Worm (Caenorhabditis elegans): ENCODE data around the gene gly-1.
A peak's percentile ranks its signal among the peaks of the same experiment; 100 is the strongest.
"Not testable (repeated sequence)": the region's sequence is repeated elsewhere in the genome, so short reads cannot be mapped to it uniquely, and the experiment has no call there.

Gene gly-1

ce11 chrII:10925804-10926570, 24.0 kb upstream of the gly-1 start, which contains the start of gene metr-1 (continued):
- TF ChIP-seq lir-3 (tag; optimal IDR thresholded peaks at IDR 0.05; ENCODE audit: poor library complexity): peak; percentile 17
- TF ChIP-seq nhr-20 (tag; optimal IDR thresholded peaks at IDR 0.05): peak; percentile 31
- no peak for TF ChIP-seq egl-27 (tag; optimal IDR thresholded peaks at IDR 0.05)
- TF ChIP-seq fkh-8 (tag; optimal IDR thresholded peaks at IDR 0.05): peak; percentile 9
- TF ChIP-seq ztf-11 (tag; optimal IDR thresholded peaks at IDR 0.05): peak in 1 of 2 experiments; percentile 61
- peak; percentile 37 for TF ChIP-seq rnt-1 (tag; optimal IDR thresholded peaks at IDR 0.05)
- no peak for TF ChIP-seq alr-1 (tag; optimal IDR thresholded peaks at IDR 0.05; ENCODE audit: borderline replicate concordance)
- TF ChIP-seq vab-15 (tag; optimal IDR thresholded peaks at IDR 0.05): no peak
- no peak for TF ChIP-seq sup-37 (GFP tag; optimal IDR thresholded peaks at IDR 0.05)
- TF ChIP-seq unc-130 (tag; optimal IDR thresholded peaks at IDR 0.05): no peak
- no peak for TF ChIP-seq sox-4 (tag; optimal IDR thresholded peaks at IDR 0.05)
- TF ChIP-seq lsy-2 (tag; optimal IDR thresholded peaks at IDR 0.05): peak in 1 of 2 experiments; percentile 24
- TF ChIP-seq zag-1 (tag; optimal IDR thresholded peaks at IDR 0.05): no peak
- TF ChIP-seq unc-98 (GFP tag; IDR thresholded peaks at IDR 0.05): no peak
- no peak for TF ChIP-seq ceh-88 (GFP tag; IDR thresholded peaks at IDR 0.05)
- no peak for TF ChIP-seq pax-3 (tag; optimal IDR thresholded peaks at IDR 0.05)
- no peak for TF ChIP-seq ceh-90 (tag; optimal IDR thresholded peaks at IDR 0.05)

DNA sequence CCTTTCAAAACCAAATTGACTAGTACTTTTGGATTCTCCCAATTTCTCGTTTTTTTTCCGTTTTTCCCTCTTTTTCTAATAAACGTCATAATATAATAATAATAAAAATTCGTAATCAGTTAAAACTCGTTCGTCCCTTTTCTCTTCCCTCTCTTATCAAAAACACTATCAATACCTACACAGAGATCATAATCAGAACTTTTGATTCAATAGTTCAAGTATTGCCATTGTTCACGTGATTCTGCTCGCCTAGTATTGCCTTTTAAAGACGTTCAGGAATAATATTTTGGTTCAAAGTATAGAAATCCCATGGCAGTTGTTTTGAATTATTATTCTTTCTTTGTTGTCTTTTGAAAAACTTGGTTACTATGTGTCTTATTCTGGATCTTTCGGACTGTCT, 22.7 kb upstream of the gly-1 start:
- TF ChIP-seq efl-3 (GFP tag; optimal IDR thresholded peaks at IDR 0.05) (no peak), nhr-19 (GFP tag; conservative IDR thresholded peaks at IDR 0.05) (0 out of 2 replicates have a peak, but pooled peaks have one; percentile 11), nhr-71 (tag; optimal IDR thresholded peaks at IDR 0.05) (peak; percentile 50), lin-35 (GFP tag; optimal IDR thresholded peaks at IDR 0.05) (peak in 1 of 2 experiments; percentile 27), snu-23 (GFP tag; optimal IDR thresholded peaks at IDR 0.05) (peak; percentile 8), swsn-7 (tag; optimal IDR thresholded peaks at IDR 0.05) (no peak), nhr-20 (tag; optimal IDR thresholded peaks at IDR 0.05) (peak; percentile 45), nhr-90 (tag; optimal IDR thresholded peaks at IDR 0.05; ENCODE audit: poor library complexity) (peak; percentile 42), elt-2 (tag; optimal IDR thresholded peaks at IDR 0.05) (peak; percentile 86), fkh-8 (tag; optimal IDR thresholded peaks at IDR 0.05) (no peak), lin-14 (GFP tag; optimal IDR thresholded peaks at IDR 0.05) (peak; percentile 39), blmp-1 (tag; optimal IDR thresholded peaks at IDR 0.05) (peak; percentile 8), elt-3 (tag; optimal IDR thresholded peaks at IDR 0.05) (peak in 2 of 6 experiments; percentile 11 to 69)

- no peak for TF ChIP-seq hpl-2 (GFP tag; optimal IDR thresholded peaks at IDR 0.05)
- TF ChIP-seq lin-13 (GFP tag; optimal IDR thresholded peaks at IDR 0.05): no peak
Observed at ce11 chrII:10923948-10924347, 21.9 kb upstream of the gly-1 start, which contains the start of gene Y19D2B.2. Gene Y19D2B.2 (plus strand): TSS chrII:10924248.

DNA sequence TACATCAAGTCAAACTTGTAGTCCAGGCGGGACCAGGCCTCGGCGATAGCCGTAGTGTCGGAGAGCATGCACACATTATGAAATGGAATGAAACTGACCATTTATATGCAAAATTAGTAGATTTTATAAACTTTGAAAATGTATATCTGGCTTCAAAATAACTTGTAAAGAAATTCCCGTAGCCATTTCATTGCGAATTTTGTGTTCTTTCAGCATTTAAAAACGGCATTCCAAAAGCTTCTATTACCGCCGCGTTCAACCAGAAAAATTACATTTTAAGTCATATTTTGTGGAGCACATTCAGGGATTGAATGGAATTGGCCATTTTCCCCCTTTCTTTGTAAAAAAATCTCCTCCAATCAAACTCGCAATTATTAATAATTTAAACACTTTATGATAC, 20.9 kb upstream of the gly-1 start, which contains the start of gene Y19D2B.1:
TSS of gene Y19D2B.1 (minus strand) at position 101 of the 400 bp plus-strand sequence.
- not testable (repeated sequence) for TF ChIP-seq nhr-47, nhr-12, ztf-11 (tag; optimal IDR thresholded peaks at IDR 0.05)

ce11 chrII:10918293-10918756, 16.3 kb upstream of the gly-1 start, which contains the start of gene tba-4:
Gene tba-4 (plus strand): TSS chrII:10918706.
- TF ChIP-seq lin-14 (GFP tag; optimal IDR thresholded peaks at IDR 0.05) (peak; percentile 32), sptf-1 (tag; optimal IDR thresholded peaks at IDR 0.05) (no peak), aly-2 (tag; optimal IDR thresholded peaks at IDR 0.05) (no peak), blmp-1 (tag; optimal IDR thresholded peaks at IDR 0.05) (peak; percentile 35), efl-1 (optimal IDR thresholded peaks at IDR 0.05) (no peak), efl-1 (GFP tag; optimal IDR thresholded peaks at IDR 0.05 in 1 of 2) (peak in 1 of 2 experiments; percentile 61)

Data from whole organism, L1 larva.